Fruit fly (Drosophila melanogaster): ENCODE data around the gene Cipc.

The Cipc gene

DNA sequence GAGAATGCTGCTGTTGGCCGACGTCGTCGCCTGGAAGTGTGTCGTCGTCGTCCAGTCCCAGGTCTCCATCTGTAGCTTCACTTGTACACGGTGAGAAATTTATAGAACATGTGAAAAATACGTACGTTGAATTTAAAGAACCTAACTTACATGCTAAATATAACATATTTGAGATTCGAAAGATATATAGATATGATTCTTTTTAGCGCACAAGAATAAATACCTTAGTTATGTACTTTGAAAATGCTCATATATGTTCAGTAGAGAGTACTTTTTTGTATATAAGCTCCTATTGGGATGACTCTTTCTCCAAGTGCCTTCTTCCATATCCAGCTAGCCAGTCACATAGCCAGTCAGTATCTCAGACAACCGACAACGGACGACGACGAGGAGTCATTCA lies 31.4 kb upstream of the Cipc start (continued):
- no peak for TF ChIP-seq lz (GFP tag; optimal IDR thresholded peaks at IDR 0.05)
- no peak for TF ChIP-seq CG8319 (GFP tag; optimal IDR thresholded peaks at IDR 0.05)
- peak; percentile 36 for TF ChIP-seq svp (GFP tag)
- no peak for TF ChIP-seq cyc (GFP tag; optimal IDR thresholded peaks at IDR 0.05)
- TF ChIP-seq Sox15 (GFP tag; optimal IDR thresholded peaks at IDR 0.05): no peak
- no peak for TF ChIP-seq dac (GFP tag; optimal IDR thresholded peaks at IDR 0.05)
- no peak for TF ChIP-seq Hr39 (GFP tag; optimal IDR thresholded peaks at IDR 0.05)
- TF ChIP-seq fd85E (GFP tag; optimal IDR thresholded peaks at IDR 0.05): no peak
- peak; percentile 30 for TF ChIP-seq CG10669 (GFP tag; optimal IDR thresholded peaks at IDR 0.05)
- peak; percentile 33 for TF ChIP-seq CG32006 (GFP tag; optimal IDR thresholded peaks at IDR 0.05)
- no peak for TF ChIP-seq CG34406 (GFP tag; optimal IDR thresholded peaks at IDR 0.05)
- TF ChIP-seq CG8632 (GFP tag; optimal IDR thresholded peaks at IDR 0.05): no peak
- TF ChIP-seq pdm3 (GFP tag; optimal IDR thresholded peaks at IDR 0.05): peak; percentile 7
- TF ChIP-seq CG7368 (GFP tag; optimal IDR thresholded peaks at IDR 0.05): no peak
- TF ChIP-seq Hr38 (GFP tag; optimal IDR thresholded peaks at IDR 0.05): no peak
- no peak for TF ChIP-seq Blimp-1 (GFP tag; optimal IDR thresholded peaks at IDR 0.05)
- TF ChIP-seq CG31627 (GFP tag; optimal IDR thresholded peaks at IDR 0.05): peak; percentile 4
- TF ChIP-seq dsx (GFP tag; optimal IDR thresholded peaks at IDR 0.05; ENCODE audit: poor library complexity, severe bottlenecking): no peak
- peak; percentile 81 for TF ChIP-seq Eip78C (GFP tag)
- peak; percentile 21 for TF ChIP-seq OdsH (GFP tag; optimal IDR thresholded peaks at IDR 0.05)
- peak; percentile 23 for TF ChIP-seq Sox14 (GFP tag; optimal IDR thresholded peaks at IDR 0.05)
- peak; percentile 41 for TF ChIP-seq CG3032 (tag; optimal IDR thresholded peaks at IDR 0.05)

DNA sequence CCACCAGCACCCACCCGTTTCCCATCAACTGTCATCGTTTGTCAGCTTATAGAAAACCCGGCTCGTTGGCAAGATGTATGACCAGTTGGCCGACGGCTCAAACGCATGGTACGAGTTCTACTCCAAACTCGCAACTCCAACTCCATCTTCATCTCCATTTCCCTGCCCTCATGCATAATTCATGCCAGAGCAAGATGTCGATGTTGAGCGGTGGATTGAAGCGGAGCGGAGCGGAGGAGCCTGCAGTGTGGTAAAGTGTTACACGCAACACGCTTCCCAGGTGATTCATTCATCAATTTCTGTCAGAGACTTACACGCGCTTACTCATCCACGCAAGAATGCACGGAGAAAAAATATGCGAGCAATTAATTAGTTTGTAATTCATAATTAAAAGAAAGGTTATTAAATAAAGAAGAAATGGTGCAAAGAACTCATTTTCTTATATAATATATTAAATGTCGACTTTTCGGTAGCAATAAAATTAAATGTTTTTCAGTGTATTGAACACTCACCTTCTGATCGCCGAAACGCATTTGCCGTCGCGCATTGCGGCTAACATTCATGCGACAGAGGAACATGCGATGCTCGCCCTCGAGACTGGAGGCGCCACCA lies 25.2 kb upstream of the Cipc start:
- TF ChIP-seq Eip75B (GFP tag; optimal IDR thresholded peaks at IDR 0.05) (peak; percentile 81), OdsH (GFP tag; optimal IDR thresholded peaks at IDR 0.05) (peak; percentile 80), CG1621 (tag; optimal IDR thresholded peaks at IDR 0.05) (peak; percentile 60), Sox14 (GFP tag; optimal IDR thresholded peaks at IDR 0.05) (peak; percentile 58), CG11294 (GFP tag; IDR thresholded peaks at IDR 0.05) (no peak), eg (GFP tag; IDR thresholded peaks at IDR 0.05) (peak; percentile 78), CG31627 (GFP tag; optimal IDR thresholded peaks at IDR 0.05) (peak; percentile 69), spab (GFP tag; optimal IDR thresholded peaks at IDR 0.05) (peak; percentile 70), achi (GFP tag; optimal IDR thresholded peaks at IDR 0.05) (peak; percentile 81), Sox102F (GFP tag; optimal IDR thresholded peaks at IDR 0.05) (peak; percentile 80), CG6854 (GFP tag; optimal IDR thresholded peaks at IDR 0.05) (peak; percentile 67), ss (GFP tag; optimal IDR thresholded peaks at IDR 0.05) (peak; percentile 74 to 96), CG7368 (GFP tag; optimal IDR thresholded peaks at IDR 0.05) (peak; percentile 56), topi (GFP tag; optimal IDR thresholded peaks at IDR 0.05) (peak; percentile 80), CG11762 (GFP tag; optimal IDR thresholded peaks at IDR 0.05; ENCODE audit: insufficient read depth) (peak; percentile 61), Lpt (GFP tag; optimal IDR thresholded peaks at IDR 0.05) (peak; percentile 59), pdm3 (GFP tag; optimal IDR thresholded peaks at IDR 0.05) (peak; percentile 72), CG34406 (GFP tag; optimal IDR thresholded peaks at IDR 0.05) (peak; percentile 72), CG6276 (GFP tag; optimal IDR thresholded peaks at IDR 0.05) (peak; percentile 53), Ets96B (tag; optimal IDR thresholded peaks at IDR 0.05) (peak; percentile 76), esn (GFP tag; optimal IDR thresholded peaks at IDR 0.05) (peak; percentile 83), Ets21C (GFP tag; optimal IDR thresholded peaks at IDR 0.05) (peak; percentile 51), dac (GFP tag; optimal IDR thresholded peaks at IDR 0.05) (peak; percentile 19), lz (GFP tag; optimal IDR thresholded peaks at IDR 0.05) (peak; percentile 78), CG10669 (GFP tag; optimal IDR thresholded peaks at IDR 0.05) (peak; percentile 73), CG6792 (GFP tag; optimal IDR thresholded peaks at IDR 0.05) (peak; percentile 73), vri (GFP tag; optimal IDR thresholded peaks at IDR 0.05) (peak; percentile 50), CG4318 (GFP tag; optimal IDR thresholded peaks at IDR 0.05) (peak; percentile 10), fkh (GFP tag; optimal IDR thresholded peaks at IDR 0.05) (no peak), CG9139 (GFP tag; optimal IDR thresholded peaks at IDR 0.05) (peak; percentile 55), CG6163 (GFP tag; IDR thresholded peaks at IDR 0.05) (peak; percentile 86), Hr39 (GFP tag; optimal IDR thresholded peaks at IDR 0.05) (peak; percentile 62), Gug (GFP tag; IDR thresholded peaks at IDR 0.05) (peak; percentile 49), Hr4 (GFP tag; optimal IDR thresholded peaks at IDR 0.05) (peak; percentile 64), CG6808 (GFP tag; optimal IDR thresholded peaks at IDR 0.05) (peak; percentile 80), Met (GFP tag; optimal IDR thresholded peaks at IDR 0.05) (peak; percentile 83), Blimp-1 (GFP tag; optimal IDR thresholded peaks at IDR 0.05) (peak; percentile 57), Eip78C (GFP tag) (peak; percentile 94), fd85E (GFP tag; optimal IDR thresholded peaks at IDR 0.05) (no peak)
